Worm (Caenorhabditis elegans) whole organism, L2 larva: ENCODE measurements around the gene K08H2.7.

Experiments used
- ama-1 ChIP-seq: fragments of 150-350 bp; optimal IDR thresholded peaks from 2 replicates; lab custom pipeline; 2018; ENCODE audit warnings: inconsistent platforms
- ceh-82 ChIP-seq: fragments of 150-350 bp; optimal IDR thresholded peaks from 2 replicates; lab custom pipeline; 2014; ENCODE audit warnings: missing biosample characterization, missing genetic modification characterization
- lin-13 ChIP-seq: fragments of 150-350 bp; optimal IDR thresholded peaks from 2 replicates; lab custom pipeline; 2014; ENCODE audit warnings: missing biosample characterization, missing genetic modification reagents, missing genetic modification characterization
- lsy-2 ChIP-seq, 2 experiments: fragments of 150-350 bp in 1 of 2; sonication (generic microtip) in 1 of 2; optimal IDR thresholded peaks; 2 replicates each; lab custom pipeline; 2014 to 2017; ENCODE audit warnings: missing biosample characterization in 2 of 2, missing genetic modification characterization in 2 of 2
- ztf-11 ChIP-seq: sonication (generic microtip); optimal IDR thresholded peaks from 2 replicates; lab custom pipeline; 2017; ENCODE audit warnings: missing biosample characterization, missing genetic modification characterization

DNA sequence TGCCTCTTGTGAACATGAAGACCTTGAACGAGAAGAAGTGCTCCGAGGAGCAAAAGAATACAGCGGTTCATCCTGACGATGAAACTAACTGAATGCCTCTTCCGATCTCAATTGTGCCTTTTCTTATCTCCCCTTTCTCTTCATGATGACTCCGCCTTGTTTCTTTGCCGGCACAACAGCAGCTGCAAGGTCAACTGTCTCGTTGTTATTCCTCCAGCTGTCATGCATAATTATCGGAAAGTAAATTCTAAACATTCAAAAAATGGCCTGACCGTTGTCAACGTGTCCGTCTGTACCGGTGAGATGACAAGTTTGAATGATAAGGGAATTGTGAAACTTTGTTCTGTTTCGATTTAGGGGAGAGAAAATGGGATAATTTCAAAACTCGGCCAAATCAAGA lies 26.9 kb downstream of the K08H2.7 start, which contains the start of gene asp-4:
- TF ChIP-seq lsy-2 (tag; optimal IDR thresholded peaks at IDR 0.05; lab: Kevin White, UChicago): peak in 1 of 2 experiments; percentile 9
- no peak for TF ChIP-seq ceh-82 (tag; lab: Kevin White, UChicago)
- TF ChIP-seq lin-13 (GFP tag; lab: Kevin White, UChicago): no peak
- no peak for TF ChIP-seq ama-1 (lab: Kevin White, UChicago)
- TF ChIP-seq ztf-11: no peak
